Worm (Caenorhabditis elegans) whole organism, L2 larva: ENCODE data around the gene C16D9.3.

Experiments
- C34F6.9 ChIP-seq: fragments of 150-350 bp; optimal IDR thresholded peaks from 2 replicates; lab custom pipeline; 2014; ENCODE audit warnings: missing biosample characterization, missing genetic modification characterization
- F13H6.1 ChIP-seq: sonication (generic microtip); optimal IDR thresholded peaks from 2 replicates; lab custom pipeline; 2016; ENCODE audit warnings: missing genetic modification characterization, missing compliant biosample characterization
- Y55F3AM.14 ChIP-seq: fragments of 200-800 bp; sonication (Bioruptor generic); optimal IDR thresholded peaks from 2 replicates; lab custom pipeline; 2018; ENCODE audit warnings: mild to moderate bottlenecking, missing genetic modification characterization, missing compliant biosample characterization
- alr-1 ChIP-seq: fragments of 150-350 bp; optimal IDR thresholded peaks from 2 replicates; lab custom pipeline; 2014; ENCODE audit warnings: missing biosample characterization, missing genetic modification characterization
- ama-1 ChIP-seq: fragments of 150-350 bp; optimal IDR thresholded peaks from 2 replicates; lab custom pipeline; 2018; ENCODE audit warnings: inconsistent platforms
- blmp-1 ChIP-seq: sonication (generic microtip); optimal IDR thresholded peaks from 2 replicates; lab custom pipeline; 2017; ENCODE audit warnings: missing genetic modification characterization, mild to moderate bottlenecking, missing compliant biosample characterization, antibody characterized with exemption, moderate library complexity; ENCODE audit not compliant: insufficient read depth
- ceh-82 ChIP-seq: fragments of 150-350 bp; optimal IDR thresholded peaks from 2 replicates; lab custom pipeline; 2014; ENCODE audit warnings: missing biosample characterization, missing genetic modification characterization
- crh-2 ChIP-seq: sonication (generic microtip); optimal IDR thresholded peaks from 2 replicates; lab custom pipeline; 2017; ENCODE audit warnings: missing biosample characterization, missing genetic modification characterization
- dmd-4 ChIP-seq: sonication (generic microtip); optimal IDR thresholded peaks from 2 replicates; lab custom pipeline; 2017; ENCODE audit warnings: missing biosample characterization, missing genetic modification characterization
- egl-27 ChIP-seq: sonication (generic microtip); optimal IDR thresholded peaks from 3 replicates; lab custom pipeline; 2017; ENCODE audit warnings: missing biosample characterization, missing genetic modification reagents, missing genetic modification characterization
- elt-1 ChIP-seq: fragments of 150-350 bp; optimal IDR thresholded peaks from 2 replicates; lab custom pipeline; 2014; ENCODE audit warnings: missing biosample characterization, missing genetic modification characterization
- fos-1 ChIP-seq: fragments of 150-350 bp; optimal IDR thresholded peaks from 2 replicates; lab custom pipeline; 2014; ENCODE audit warnings: missing biosample characterization, missing genetic modification characterization
- gmeb-1 ChIP-seq: fragments of 150-350 bp; optimal IDR thresholded peaks from 2 replicates; lab custom pipeline; 2014; ENCODE audit warnings: missing biosample characterization, missing genetic modification characterization
- lin-11 ChIP-seq: fragments of 150-350 bp; sonication (generic microtip); optimal IDR thresholded peaks from 2 replicates; lab custom pipeline; 2014; ENCODE audit warnings: missing biosample characterization, missing genetic modification characterization, inconsistent platforms, mixed read lengths
- lin-39 ChIP-seq: fragments of 150-350 bp; optimal IDR thresholded peaks from 2 replicates; lab custom pipeline; 2014; ENCODE audit warnings: missing biosample characterization, missing genetic modification reagents, missing genetic modification characterization
- mab-5 ChIP-seq: fragments of 150-350 bp; optimal IDR thresholded peaks from 2 replicates; lab custom pipeline; 2014; ENCODE audit warnings: missing biosample characterization, missing genetic modification characterization
- mbf-1 ChIP-seq: sonication (generic microtip); optimal IDR thresholded peaks from 2 replicates; lab custom pipeline; 2017; ENCODE audit warnings: missing biosample characterization, missing genetic modification characterization
- nhr-11 ChIP-seq: fragments of 150-350 bp; optimal IDR thresholded peaks from 2 replicates; lab custom pipeline; 2014; ENCODE audit warnings: missing biosample characterization, missing genetic modification characterization
- nhr-12 ChIP-seq: fragments of 150-350 bp; optimal IDR thresholded peaks from 2 replicates; lab custom pipeline; 2014; ENCODE audit warnings: missing biosample characterization, missing genetic modification characterization
- nhr-129 ChIP-seq: fragments of 150-350 bp; optimal IDR thresholded peaks from 2 replicates; lab custom pipeline; 2014; ENCODE audit warnings: missing biosample characterization, missing genetic modification characterization
- nhr-21 ChIP-seq: fragments of 150-350 bp; optimal IDR thresholded peaks from 2 replicates; lab custom pipeline; 2014; ENCODE audit warnings: missing biosample characterization, missing genetic modification characterization
- nhr-23 ChIP-seq: fragments of 150-350 bp; optimal IDR thresholded peaks from 2 replicates; lab custom pipeline; 2014; ENCODE audit warnings: missing biosample characterization, missing genetic modification reagents, missing genetic modification characterization
- nhr-237 ChIP-seq: fragments of 150-350 bp; optimal IDR thresholded peaks from 2 replicates; lab custom pipeline; 2014; ENCODE audit warnings: missing biosample characterization, missing genetic modification characterization
- nhr-25 ChIP-seq: fragments of 150-350 bp; sonication (generic microtip); optimal IDR thresholded peaks from 3 replicates; lab custom pipeline; 2014; ENCODE audit warnings: missing biosample characterization, missing genetic modification characterization
- nhr-6 ChIP-seq: fragments of 150-350 bp; optimal IDR thresholded peaks from 2 replicates; lab custom pipeline; 2014; ENCODE audit warnings: missing biosample characterization, missing genetic modification characterization
- nhr-77 ChIP-seq: fragments of 150-350 bp; optimal IDR thresholded peaks from 2 replicates; lab custom pipeline; 2014; ENCODE audit warnings: missing biosample characterization, missing genetic modification characterization
- peb-1 ChIP-seq: fragments of 150-350 bp; optimal IDR thresholded peaks from 2 replicates; lab custom pipeline; 2014; ENCODE audit warnings: missing biosample characterization, missing genetic modification characterization
- sem-4 ChIP-seq: fragments of 150-350 bp; optimal IDR thresholded peaks from 2 replicates; lab custom pipeline; 2014; ENCODE audit warnings: missing biosample characterization, missing genetic modification reagents, missing genetic modification characterization
- sma-9 ChIP-seq, 2 experiments: fragments of 150-350 bp in 1 of 2; sonication (generic microtip) in 1 of 2; optimal IDR thresholded peaks; 2 replicates each; lab custom pipeline; 2014 to 2016; ENCODE audit warnings: missing genetic modification characterization in 2 of 2, mild to moderate bottlenecking in 1 of 2, missing biosample characterization in 1 of 2, missing compliant biosample characterization in 1 of 2, missing genetic modification reagents in 1 of 2, moderate library complexity in 1 of 2
- snpc-4 ChIP-seq: fragments of 150-350 bp; optimal IDR thresholded peaks from 2 replicates; lab custom pipeline; 2014; ENCODE audit warnings: missing biosample characterization, missing genetic modification characterization
- unc-39 ChIP-seq: fragments of 150-350 bp; optimal IDR thresholded peaks from 2 replicates; lab custom pipeline; 2014; ENCODE audit warnings: missing biosample characterization, missing genetic modification characterization
- unc-55 ChIP-seq: fragments of 150-350 bp; sonication (generic microtip); optimal IDR thresholded peaks from 3 replicates; lab custom pipeline; 2014; ENCODE audit warnings: missing biosample characterization, missing genetic modification reagents, missing genetic modification characterization
- zag-1 ChIP-seq: fragments of 150-350 bp; optimal IDR thresholded peaks from 2 replicates; lab custom pipeline; 2014; ENCODE audit warnings: missing biosample characterization, missing genetic modification characterization
- ztf-11 ChIP-seq: sonication (generic microtip); optimal IDR thresholded peaks from 2 replicates; lab custom pipeline; 2017; ENCODE audit warnings: missing biosample characterization, missing genetic modification characterization
- ztf-4 ChIP-seq: fragments of 150-350 bp; optimal IDR thresholded peaks from 2 replicates; lab custom pipeline; 2014; ENCODE audit warnings: missing biosample characterization, missing genetic modification characterization

C16D9.3 gene

ce11 chrV:8266232-8266631 is 26.4 kb upstream of the C16D9.3 start, which contains the start of gene F21F8.5:
Gene F21F8.5, minus strand, starts transcription at chrV:8266332.
- TF ChIP-seq egl-27 (tag; lab: Kevin White, UChicago) (no peak), nhr-21 (tag; lab: Kevin White, UChicago) (no peak), fos-1 (no peak), lin-11 (tag; lab: Kevin White, UChicago) (no peak)

DNA sequence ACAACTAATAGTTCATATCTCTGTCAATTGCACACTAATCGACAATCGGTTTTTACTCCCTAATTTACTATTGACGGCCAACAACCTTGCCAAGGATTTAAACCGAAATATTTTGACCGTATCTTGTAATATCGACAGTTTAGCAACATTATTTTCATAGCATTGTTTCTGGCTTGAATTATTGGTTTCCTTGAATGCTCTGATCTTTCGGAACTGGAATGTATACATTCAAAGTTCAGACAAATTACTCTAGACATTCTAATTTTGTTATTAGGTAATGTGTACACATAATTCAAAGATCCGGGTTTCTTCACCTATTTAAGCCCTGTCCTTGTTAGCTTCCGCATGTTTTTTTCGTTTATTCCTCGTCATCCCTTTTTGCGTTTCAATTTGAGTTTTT is 24.1 kb upstream of the C16D9.3 start, which contains the start of gene C16D9.9:
Gene C16D9.9, plus strand, starts transcription at position 301 of the 400 bp plus-strand sequence.
- no peak for TF ChIP-seq unc-39 (tag; lab: Kevin White, UChicago)
- no peak for TF ChIP-seq lin-39 (tag; lab: Kevin White, UChicago)
- TF ChIP-seq nhr-12, result no peak
- no peak for TF ChIP-seq nhr-11 (tag; lab: Kevin White, UChicago)
- TF ChIP-seq C34F6.9 (tag; lab: Kevin White, UChicago), result no peak
- no peak for TF ChIP-seq dmd-4 (tag; lab: Kevin White, UChicago)
- TF ChIP-seq elt-1 (tag; lab: Kevin White, UChicago), result no peak
- no peak for TF ChIP-seq zag-1 (tag; lab: Kevin White, UChicago)
- no peak for TF ChIP-seq alr-1 (tag; lab: Kevin White, UChicago)
- no peak for TF ChIP-seq peb-1 (tag; lab: Kevin White, UChicago)
- no peak for TF ChIP-seq blmp-1 (tag; lab: Kevin White, UChicago)
- TF ChIP-seq nhr-25 (tag; lab: Kevin White, UChicago), result no peak
- TF ChIP-seq mbf-1 (tag; lab: Kevin White, UChicago), result no peak
- TF ChIP-seq nhr-6, result no peak

- TF ChIP-seq ztf-4 (tag; lab: Kevin White, UChicago) (no peak), lin-11 (tag; lab: Kevin White, UChicago) (no peak), peb-1 (tag; lab: Kevin White, UChicago) (no peak), snpc-4 (tag; lab: Kevin White, UChicago) (no peak), sem-4 (tag; lab: Kevin White, UChicago) (no peak), crh-2 (no peak), sma-9 (GFP tag; optimal IDR thresholded peaks at IDR 0.05; lab: Kevin White, UChicago) (no peak), sma-9 (tag; optimal IDR thresholded peaks at IDR 0.05; lab: Kevin White, UChicago) (no peak), elt-1 (tag; lab: Kevin White, UChicago) (no peak), nhr-12 (no peak), nhr-21 (tag; lab: Kevin White, UChicago) (no peak), zag-1 (tag; lab: Kevin White, UChicago) (no peak)
Observed at ce11 chrV:8263466-8263865, 23.6 kb upstream of the C16D9.3 start, which contains the start of gene C16D9.8. Gene C16D9.8, minus strand, starts transcription at chrV:8263566.

DNA sequence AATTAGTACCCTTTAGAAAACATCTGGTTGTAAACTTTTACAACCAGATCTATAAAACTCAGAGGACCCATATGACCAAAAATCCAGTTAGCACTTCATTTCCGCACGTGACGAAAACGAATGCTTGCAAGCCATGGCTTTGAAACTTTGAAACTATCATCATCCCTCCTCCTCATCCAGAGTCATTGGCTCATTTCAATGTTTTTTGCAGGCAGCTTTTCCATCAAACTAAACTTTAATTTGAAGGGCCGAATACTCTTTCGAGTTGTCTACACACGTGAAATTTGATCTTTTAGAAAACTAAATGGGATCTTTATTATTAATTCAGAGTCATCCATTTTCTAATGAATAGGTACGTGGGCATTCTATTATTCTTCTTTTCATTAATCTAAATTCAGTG is 22.4 kb upstream of the C16D9.3 start:
- TF ChIP-seq sem-4 (tag; lab: Kevin White, UChicago) (no peak), mbf-1 (tag; lab: Kevin White, UChicago) (no peak), ceh-82 (tag; lab: Kevin White, UChicago) (no peak), Y55F3AM.14 (GFP tag; lab: Kevin White, UChicago) (no peak), fos-1 (no peak), nhr-129 (tag; lab: Kevin White, UChicago) (no peak), nhr-21 (tag; lab: Kevin White, UChicago) (no peak), nhr-237 (no peak), ztf-4 (tag; lab: Kevin White, UChicago) (no peak), crh-2 (no peak), lin-11 (tag; lab: Kevin White, UChicago) (no peak), egl-27 (tag; lab: Kevin White, UChicago) (no peak), dmd-4 (tag; lab: Kevin White, UChicago) (no peak), ztf-11 (no peak), F13H6.1 (tag; lab: Kevin White, UChicago) (no peak), mab-5 (no peak)

- TF ChIP-seq ztf-11, result no peak
- TF ChIP-seq nhr-21 (tag; lab: Kevin White, UChicago), result no peak
- TF ChIP-seq lin-11 (tag; lab: Kevin White, UChicago), result no peak
- no peak for TF ChIP-seq unc-55
- TF ChIP-seq nhr-77 (tag; lab: Kevin White, UChicago), result no peak
- TF ChIP-seq gmeb-1 (tag; lab: Kevin White, UChicago), result no peak
- TF ChIP-seq nhr-11 (tag; lab: Kevin White, UChicago), result no peak
- no peak for TF ChIP-seq alr-1 (tag; lab: Kevin White, UChicago)
- no peak for TF ChIP-seq F13H6.1 (tag; lab: Kevin White, UChicago)
- TF ChIP-seq nhr-25 (tag; lab: Kevin White, UChicago), result no peak
- TF ChIP-seq nhr-23, result no peak
- TF ChIP-seq elt-1 (tag; lab: Kevin White, UChicago), result no peak
- no peak for TF ChIP-seq ama-1
Observed at ce11 chrV:8259016-8259415, 19.2 kb upstream of the C16D9.3 start, which contains the start of gene C16D9.1. Gene C16D9.1, plus strand, starts transcription at chrV:8259316.
